Fruit fly (Drosophila melanogaster) whole organism, embryonic: ENCODE results near the gene Sec5.

Source experiments
- CG12299 ChIP-seq: fragments of 200-800 bp; sonication (Bioruptor generic); optimal IDR thresholded peaks from 2 replicates; lab custom pipeline; 2018; ENCODE audit warnings: missing biosample characterization, mild to moderate bottlenecking, missing genetic modification characterization
- CG13894 ChIP-seq: fragments of 200-800 bp; sonication (Bioruptor generic); optimal IDR thresholded peaks from 3 replicates; lab custom pipeline; 2018; ENCODE audit warnings: missing biosample characterization, mild to moderate bottlenecking, missing genetic modification characterization, moderate library complexity
- CG14441 ChIP-seq: fragments of 200-800 bp; sonication (Bioruptor generic); IDR thresholded peaks from 2 replicates; pipeline ENCODE4 v1.3.6; 2022; ENCODE audit warnings: missing biosample characterization, missing genetic modification characterization
- CG4730 ChIP-seq: fragments of 200-800 bp; sonication (Bioruptor generic); IDR thresholded peaks from 2 replicates; pipeline ENCODE4 v1.3.6; 2022; ENCODE audit warnings: missing biosample characterization, missing genetic modification characterization
- CG7745 ChIP-seq: fragments of 200-800 bp; sonication (Bioruptor generic); optimal IDR thresholded peaks from 2 replicates; lab custom pipeline; 2018; ENCODE audit warnings: missing biosample characterization, mild to moderate bottlenecking, missing genetic modification characterization, moderate library complexity
- Dip2 ChIP-seq: fragments of 200-800 bp; sonication (Bioruptor generic); IDR thresholded peaks from 2 replicates; pipeline ENCODE4 v1.3.6; 2022; ENCODE audit warnings: missing biosample characterization, missing genetic modification characterization
- rib ChIP-seq: fragments of 200-800 bp; sonication (Bioruptor generic); IDR thresholded peaks from 2 replicates; pipeline ENCODE4 v1.3.6; 2022; ENCODE audit warnings: missing biosample characterization, missing genetic modification characterization
- tap ChIP-seq: fragments of 200-800 bp; optimal IDR thresholded peaks from 3 replicates; lab custom pipeline; 2019; ENCODE audit warnings: missing biosample characterization, mild to moderate bottlenecking, missing genetic modification characterization, moderate library complexity

- TF ChIP-seq CG7745 = no peak
- no peak for TF ChIP-seq tap (tag; lab: Kevin White, UChicago)
- TF ChIP-seq CG4730 (GFP tag; lab: Robert Waterston, UW) = no peak
- TF ChIP-seq CG13894 (tag; lab: Kevin White, UChicago) = no peak
- no peak for TF ChIP-seq Dip2 (GFP tag; lab: Robert Waterston, UW)
- no peak for TF ChIP-seq CG14441 (GFP tag; lab: Robert Waterston, UW)
- TF ChIP-seq CG12299 (tag; lab: Kevin White, UChicago) = no peak
- no peak for TF ChIP-seq rib (GFP tag; lab: Robert Waterston, UW)
Observed at dm6 chr2L:3438078-3438477, 19.0 kb upstream of the Sec5 start.
